1 worm cellular context compared by ENCODE assay signal in genomic region chrV:14237447-14237846, ce11.
TF ChIP-seq lines count a peak whose summit lies in the region.

No protein-coding gene starts in this region.

TF ChIP-seq in whole organism, L4 larva, 104 proteins besides CTCF, POLR2A, EP300 and RAD21 (continued from another document):
- peak; percentile 49; the same call in 1 of the 2 replicates for TF ChIP-seq tra-1 (GFP tag; IDR thresholded peaks at IDR 0.05; lab: Robert Waterston, UW)
- TF ChIP-seq dmd-6 (GFP tag; IDR thresholded peaks at IDR 0.05; lab: Robert Waterston, UW): 0 out of 2 replicates have a peak, but pooled peaks have one; percentile 35
- TF ChIP-seq lin-38 (GFP tag; IDR thresholded peaks at IDR 0.05; lab: Robert Waterston, UW): peak; percentile 82
- TF ChIP-seq saeg-2 (GFP tag; IDR thresholded peaks at IDR 0.05; lab: Robert Waterston, UW): 0 out of 2 replicates have a peak, but pooled peaks have one; percentile 46
- peak; percentile 33 to 77; a peak in 2 of 4 replicates for TF ChIP-seq madf-5 (GFP tag; IDR thresholded peaks at IDR 0.05; lab: Robert Waterston, UW)
- peak; percentile 78 for TF ChIP-seq ctbp-1 (GFP tag; IDR thresholded peaks at IDR 0.05; lab: Robert Waterston, UW)
- TF ChIP-seq dmd-8 (GFP tag; IDR thresholded peaks at IDR 0.05; lab: Robert Waterston, UW): peak; percentile 78
- TF ChIP-seq set-16 (GFP tag; IDR thresholded peaks at IDR 0.05; lab: Robert Waterston, UW): peak; percentile 56
- peak; percentile 64; the same call in 1 of the 2 replicates for TF ChIP-seq ceh-44 (GFP tag; IDR thresholded peaks at IDR 0.05; lab: Robert Waterston, UW)
- TF ChIP-seq nhr-41 (GFP tag; IDR thresholded peaks at IDR 0.05; lab: Robert Waterston, UW): peak; percentile 26; the same call in 1 of the 2 replicates
- TF ChIP-seq F26F4.8 (GFP tag; conservative IDR thresholded peaks at IDR 0.05; lab: Robert Waterston, UW): peak; percentile 92
- TF ChIP-seq T26A8.4 (GFP tag; IDR thresholded peaks at IDR 0.05; lab: Robert Waterston, UW): peak; percentile 52; the same call in 1 of the 2 replicates
TF ChIP-seq in whole organism, L4 larva: peak in this region for 30; not testable (repeated sequence) for 74.
